Fruit fly (Drosophila melanogaster): ENCODE measurements around the gene CG2126.

DNA sequence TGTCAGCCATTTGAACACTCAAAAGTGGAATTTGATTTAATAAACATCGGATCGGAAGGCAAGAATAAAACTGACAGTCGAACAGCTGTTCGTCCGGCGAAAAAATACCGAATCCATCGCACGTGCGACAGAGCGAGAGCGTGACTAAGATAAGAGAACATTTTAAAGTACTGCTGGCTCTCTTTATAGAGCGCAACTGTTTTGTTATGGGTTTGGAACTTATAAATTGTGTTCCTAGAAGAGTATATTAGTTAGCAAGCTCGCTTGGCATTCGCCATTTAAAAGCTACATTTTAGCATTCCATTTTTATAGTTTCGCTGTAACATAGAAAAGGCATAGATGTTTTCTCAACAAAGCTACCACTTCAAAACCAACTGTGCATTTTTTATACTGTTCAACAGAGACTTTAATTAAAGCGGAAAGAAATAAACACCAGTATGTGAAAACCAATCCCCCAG is 33.6 kb upstream of the CG2126 start, which contains the start of gene Rift:
- TF ChIP-seq Gug (GFP tag; IDR thresholded peaks at IDR 0.05) = peak; percentile 30; the same call in 1 of the 4 replicates
- no peak for TF ChIP-seq CG17912 (GFP tag; optimal IDR thresholded peaks at IDR 0.05)
- no peak for TF ChIP-seq scrt (GFP tag; optimal IDR thresholded peaks at IDR 0.05)
- no peak for TF ChIP-seq CG9437 (GFP tag; optimal IDR thresholded peaks at IDR 0.05)

Measured in whole organism, embryonic.